Worm (Caenorhabditis elegans): ENCODE results near the gene srh-76.

DNA sequence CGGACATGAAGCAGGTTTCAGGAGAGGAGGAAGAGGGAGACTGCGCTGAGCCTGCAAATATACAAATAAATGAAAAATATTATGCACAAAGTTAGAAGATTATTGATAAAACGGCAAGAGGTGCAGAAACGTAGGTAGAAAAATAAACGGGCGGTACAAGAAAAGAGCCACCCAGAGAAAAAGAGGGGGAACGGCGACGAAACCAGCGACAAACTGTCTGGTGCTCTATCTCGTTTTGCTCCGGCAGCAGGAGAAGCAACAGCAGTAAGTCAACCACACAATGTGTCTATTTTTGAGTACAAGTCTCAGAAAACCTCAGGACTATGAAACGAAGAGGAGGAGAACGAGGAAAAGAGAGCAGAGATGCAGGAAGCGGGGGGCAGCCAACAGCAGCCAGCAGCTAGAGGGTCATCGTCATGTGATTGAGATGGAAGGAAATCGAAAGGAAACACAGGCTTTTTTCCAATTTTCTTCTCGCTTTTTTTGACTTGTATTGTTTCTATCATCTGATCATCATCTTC, 12.1 kb downstream of the srh-76 start, which contains the start of gene F26F12.3:
- TF ChIP-seq him-1 (tag; optimal IDR thresholded peaks at IDR 0.05) (no peak), W03F9.2 (tag; optimal IDR thresholded peaks at IDR 0.05) (peak; percentile 29), dao-5 (tag; optimal IDR thresholded peaks at IDR 0.05) (no peak)
